Fruit fly (Drosophila melanogaster) whole organism, prepupa: ENCODE measurements around the gene CG5969.

ENCODE experiments used
- Sox102F ChIP-seq: fragments of 200-800 bp; sonication (Bioruptor generic); optimal IDR thresholded peaks from 2 replicates; lab custom pipeline; 2016; ENCODE audit warnings: missing biosample characterization, mild to moderate bottlenecking, missing genetic modification characterization
- acj6 ChIP-seq: fragments of 200-800 bp; sonication (Bioruptor generic); optimal IDR thresholded peaks from 3 replicates; lab custom pipeline; 2016; ENCODE audit warnings: missing biosample characterization, missing genetic modification characterization

- TF ChIP-seq Sox102F (peak; percentile 87), acj6 (GFP tag; lab: Kevin White, UChicago) (peak; percentile 83)
Measured at dm6 chr3L:20474789-20475208, 1.2 kb downstream of the CG5969 start.
